Worm (Caenorhabditis elegans) whole organism, mixed stage, embryonic: Measurements from ENCODE around the gene lido-2.
A peak's percentile ranks its signal among the peaks of the same experiment; 100 is the strongest.
"Not testable (repeated sequence)": the region's sequence is repeated elsewhere in the genome, so short reads cannot be mapped to it uniquely, and the experiment has no call there.

Source experiments
- bed-3 ChIP-seq: fragments of 200-800 bp; sonication (Bioruptor generic); optimal IDR thresholded peaks from 3 replicates; lab custom pipeline; 2018; ENCODE audit warnings: mild to moderate bottlenecking, missing genetic modification characterization, moderate library complexity, missing compliant biosample characterization
- blmp-1 ChIP-seq: fragments of 150-350 bp; optimal IDR thresholded peaks from 2 replicates; lab custom pipeline; 2014; ENCODE audit warnings: missing biosample characterization, missing genetic modification characterization
- ceh-83 ChIP-seq: fragments of 200-800 bp; sonication (Bioruptor generic); optimal IDR thresholded peaks from 2 replicates; lab custom pipeline; 2018; ENCODE audit warnings: mild to moderate bottlenecking, missing genetic modification characterization, missing compliant biosample characterization
- ces-1 ChIP-seq: fragments of 150-350 bp; optimal IDR thresholded peaks from 2 replicates; lab custom pipeline; 2014; ENCODE audit warnings: missing biosample characterization, missing genetic modification reagents, missing genetic modification characterization
- cnd-1 ChIP-seq: fragments of 200-800 bp; sonication (Bioruptor generic); optimal IDR thresholded peaks from 2 replicates; lab custom pipeline; 2018; ENCODE audit warnings: mild to moderate bottlenecking, missing genetic modification characterization, missing compliant biosample characterization
- drap-1 ChIP-seq: fragments of 200-800 bp; sonication (Bioruptor generic); optimal IDR thresholded peaks from 3 replicates; lab custom pipeline; 2018; ENCODE audit warnings: mild to moderate bottlenecking, missing genetic modification characterization, missing compliant biosample characterization
- elt-1 ChIP-seq: sonication (generic microtip); optimal IDR thresholded peaks from 2 replicates; lab custom pipeline; 2017; ENCODE audit warnings: missing genetic modification characterization, mild to moderate bottlenecking, missing compliant biosample characterization, antibody characterized with exemption, moderate library complexity, borderline replicate concordance; ENCODE audit not compliant: insufficient read depth
- elt-3 ChIP-seq: fragments of 150-350 bp; optimal IDR thresholded peaks from 2 replicates; lab custom pipeline; 2014; ENCODE audit warnings: missing biosample characterization, missing genetic modification characterization
- ham-2 ChIP-seq: fragments of 200-800 bp; sonication (Bioruptor generic); optimal IDR thresholded peaks from 2 replicates; lab custom pipeline; 2018; ENCODE audit warnings: mild to moderate bottlenecking, missing genetic modification characterization, missing compliant biosample characterization
- hlh-1 ChIP-seq: fragments of 150-350 bp; optimal IDR thresholded peaks from 2 replicates; lab custom pipeline; 2014; ENCODE audit warnings: missing biosample characterization, missing genetic modification reagents, missing genetic modification characterization
- lin-13 ChIP-seq: fragments of 150-350 bp; optimal IDR thresholded peaks from 2 replicates; lab custom pipeline; 2014; ENCODE audit warnings: missing biosample characterization, missing genetic modification characterization
- lin-32 ChIP-seq: fragments of 200-800 bp; sonication (Bioruptor generic); optimal IDR thresholded peaks from 2 replicates; lab custom pipeline; 2018; ENCODE audit warnings: mild to moderate bottlenecking, missing genetic modification characterization, missing compliant biosample characterization
- lsy-2 ChIP-seq: fragments of 150-350 bp; optimal IDR thresholded peaks from 2 replicates; lab custom pipeline; 2014; ENCODE audit warnings: missing biosample characterization, missing genetic modification characterization
- mab-5 ChIP-seq: fragments of 150-350 bp; optimal IDR thresholded peaks from 2 replicates; lab custom pipeline; 2014; ENCODE audit warnings: missing biosample characterization, missing genetic modification characterization
- mep-1 ChIP-seq: fragments of 150-350 bp; optimal IDR thresholded peaks from 2 replicates; lab custom pipeline; 2017; ENCODE audit warnings: missing biosample characterization, missing genetic modification reagents, missing genetic modification characterization, inconsistent platforms
- mls-2 ChIP-seq: sonication (generic microtip); optimal IDR thresholded peaks from 2 replicates; lab custom pipeline; 2016; ENCODE audit warnings: mild to moderate bottlenecking, missing genetic modification characterization, moderate library complexity, missing compliant biosample characterization
- nhr-12 ChIP-seq: fragments of 150-350 bp; optimal IDR thresholded peaks from 2 replicates; lab custom pipeline; 2014; ENCODE audit warnings: missing biosample characterization, missing genetic modification characterization
- nhr-2 ChIP-seq: fragments of 150-350 bp; optimal IDR thresholded peaks from 2 replicates; lab custom pipeline; 2014; ENCODE audit warnings: missing biosample characterization, missing genetic modification characterization
- nhr-237 ChIP-seq: fragments of 150-350 bp; optimal IDR thresholded peaks from 2 replicates; lab custom pipeline; 2014; ENCODE audit warnings: missing biosample characterization, missing genetic modification characterization
- nhr-28 ChIP-seq: fragments of 150-350 bp; optimal IDR thresholded peaks from 2 replicates; lab custom pipeline; 2014; ENCODE audit warnings: missing biosample characterization, missing genetic modification characterization
- nhr-76 ChIP-seq: sonication (generic microtip); optimal IDR thresholded peaks from 2 replicates; lab custom pipeline; 2017; ENCODE audit warnings: missing biosample characterization, missing genetic modification characterization
- pha-4 ChIP-seq: fragments of 150-350 bp; optimal IDR thresholded peaks from 2 replicates; lab custom pipeline; 2018; ENCODE audit warnings: missing biosample characterization, missing genetic modification reagents, missing genetic modification characterization
- sem-2 ChIP-seq: fragments of 200-800 bp; sonication (Bioruptor generic); optimal IDR thresholded peaks from 2 replicates; lab custom pipeline; 2018; ENCODE audit warnings: mild to moderate bottlenecking, missing genetic modification characterization, missing compliant biosample characterization
- snpc-4 ChIP-seq: fragments of 150-350 bp; optimal IDR thresholded peaks from 2 replicates; lab custom pipeline; 2014; ENCODE audit warnings: missing biosample characterization, missing genetic modification characterization
- sptf-1 ChIP-seq: sonication (generic microtip); optimal IDR thresholded peaks from 2 replicates; lab custom pipeline; 2017; ENCODE audit warnings: mild to moderate bottlenecking, missing genetic modification characterization, moderate library complexity, missing compliant biosample characterization
- tbx-8 ChIP-seq: fragments of 200-800 bp; sonication (Bioruptor generic); optimal IDR thresholded peaks from 2 replicates; lab custom pipeline; 2018; ENCODE audit warnings: mild to moderate bottlenecking, missing genetic modification characterization, moderate library complexity, missing compliant biosample characterization
- unc-120 ChIP-seq: sonication (generic microtip); optimal IDR thresholded peaks from 2 replicates; lab custom pipeline; 2017; ENCODE audit warnings: missing genetic modification characterization, missing compliant biosample characterization; ENCODE audit not compliant: poor library complexity, severe bottlenecking
- unc-39 ChIP-seq: fragments of 150-350 bp; optimal IDR thresholded peaks from 2 replicates; lab custom pipeline; 2014; ENCODE audit warnings: missing biosample characterization, missing genetic modification characterization
- zip-8 ChIP-seq: fragments of 150-350 bp; optimal IDR thresholded peaks from 2 replicates; lab custom pipeline; 2014; ENCODE audit warnings: missing biosample characterization, missing genetic modification characterization
- ztf-11 ChIP-seq: fragments of 150-350 bp; optimal IDR thresholded peaks from 2 replicates; lab custom pipeline; 2014; ENCODE audit warnings: missing biosample characterization, missing genetic modification characterization

Gene lido-2

DNA sequence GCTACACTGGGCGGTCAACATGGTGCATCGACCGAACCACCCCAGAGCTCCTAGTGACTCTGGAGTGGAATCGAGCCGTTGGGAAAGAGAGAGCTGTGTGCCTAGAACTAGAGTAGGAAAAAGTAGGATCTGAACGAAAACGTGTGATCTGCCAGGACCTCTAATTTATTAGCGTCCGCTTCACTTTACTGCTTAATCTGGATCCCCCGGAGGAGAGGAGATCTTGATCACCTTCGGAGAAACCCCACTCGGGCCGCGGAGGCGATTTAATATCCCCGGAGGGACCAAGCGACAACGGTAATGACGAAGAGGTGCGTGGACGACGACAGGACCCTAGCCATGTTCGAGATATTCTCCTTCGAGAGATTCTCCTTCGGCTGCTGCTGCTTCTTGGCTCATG, 16.8 kb upstream of the lido-2 start, which contains the start of gene K09E3.2:
Gene K09E3.2 (plus strand): TSS at position 301 of the 400 bp plus-strand sequence.
- not testable (repeated sequence) for TF ChIP-seq sem-2 (GFP tag; lab: Kevin White, UChicago); mls-2 (tag; lab: Kevin White, UChicago); mab-5 (tag; lab: Kevin White, UChicago)

DNA sequence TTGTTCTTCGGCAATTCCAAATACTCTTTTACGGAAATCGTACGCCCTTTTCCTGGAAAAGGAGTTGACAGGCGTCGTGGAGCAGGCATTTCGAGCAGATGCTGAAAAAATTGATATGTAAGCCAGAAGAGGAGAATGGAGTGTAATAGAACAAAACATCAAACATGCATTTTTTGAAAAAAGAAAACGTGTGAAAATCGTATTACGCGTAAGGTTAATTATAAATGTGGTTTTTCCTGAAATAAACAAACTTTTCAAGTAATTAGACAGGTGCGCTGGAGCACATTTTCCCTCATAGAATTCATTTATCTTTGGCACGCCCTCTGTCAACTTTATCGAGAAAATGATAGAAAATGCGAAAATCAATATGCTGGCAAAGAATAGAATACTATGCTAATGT, 14.5 kb upstream of the lido-2 start, which contains the start of gene lido-6:
Gene lido-6 (minus strand): TSS at position 101 of the 400 bp plus-strand sequence.
- no peak for TF ChIP-seq blmp-1 (tag; lab: Kevin White, UChicago)
- no peak for TF ChIP-seq nhr-12 (tag; lab: Kevin White, UChicago)
- TF ChIP-seq nhr-76 (tag; lab: Kevin White, UChicago), result no peak
- TF ChIP-seq elt-3 (tag; lab: Kevin White, UChicago), result no peak
- TF ChIP-seq nhr-237 (tag; lab: Kevin White, UChicago), result no peak
- TF ChIP-seq ces-1 (GFP tag; lab: Kevin White, UChicago), result no peak
- no peak for TF ChIP-seq tbx-8 (GFP tag; lab: Kevin White, UChicago)
- no peak for TF ChIP-seq sptf-1 (tag; lab: Kevin White, UChicago)
- no peak for TF ChIP-seq nhr-28 (tag; lab: Kevin White, UChicago)
- TF ChIP-seq lin-13 (tag; lab: Kevin White, UChicago), result no peak
- TF ChIP-seq bed-3 (GFP tag; lab: Kevin White, UChicago), result no peak
- no peak for TF ChIP-seq ztf-11
- no peak for TF ChIP-seq unc-39 (tag; lab: Kevin White, UChicago)
- TF ChIP-seq pha-4 (tag; lab: Kevin White, UChicago), result no peak
- no peak for TF ChIP-seq hlh-1 (tag; lab: Kevin White, UChicago)
- no peak for TF ChIP-seq ham-2 (GFP tag; lab: Kevin White, UChicago)
- TF ChIP-seq sem-2 (GFP tag; lab: Kevin White, UChicago), result no peak
- TF ChIP-seq zip-8 (tag; lab: Kevin White, UChicago), result no peak
- TF ChIP-seq mls-2 (tag; lab: Kevin White, UChicago), result no peak
- no peak for TF ChIP-seq snpc-4 (tag; lab: Kevin White, UChicago)

DNA sequence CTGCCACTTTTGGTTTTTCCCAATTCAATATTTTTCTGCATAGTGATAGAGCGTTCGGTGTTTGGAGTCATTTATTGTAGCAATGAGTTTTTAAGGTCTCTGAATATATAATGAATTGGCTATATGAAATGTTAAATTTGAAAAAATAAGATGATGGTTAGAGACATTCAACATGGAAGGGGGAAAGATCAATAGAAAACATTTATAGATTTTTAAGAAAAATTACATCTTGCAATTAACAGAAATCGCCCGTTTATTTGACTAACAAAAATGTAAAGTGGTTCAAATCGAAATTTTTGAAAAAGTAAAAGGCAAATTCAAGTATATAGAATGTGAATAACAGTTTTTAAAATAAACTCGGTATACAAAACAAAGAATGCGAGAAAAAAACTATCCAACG, 10.0 kb upstream of the lido-2 start, which contains the start of gene lido-5:
Gene lido-5 (minus strand): TSS at position 101 of the 400 bp plus-strand sequence.
- no peak for TF ChIP-seq elt-3 (tag; lab: Kevin White, UChicago)
- TF ChIP-seq lin-32 (GFP tag; lab: Kevin White, UChicago), result no peak
- TF ChIP-seq nhr-237 (tag; lab: Kevin White, UChicago), result no peak
- no peak for TF ChIP-seq lin-13 (tag; lab: Kevin White, UChicago)
- no peak for TF ChIP-seq lsy-2 (tag; lab: Kevin White, UChicago)
- no peak for TF ChIP-seq ceh-83 (GFP tag; lab: Kevin White, UChicago)
- TF ChIP-seq, all 35 proteins: peak for 0

DNA sequence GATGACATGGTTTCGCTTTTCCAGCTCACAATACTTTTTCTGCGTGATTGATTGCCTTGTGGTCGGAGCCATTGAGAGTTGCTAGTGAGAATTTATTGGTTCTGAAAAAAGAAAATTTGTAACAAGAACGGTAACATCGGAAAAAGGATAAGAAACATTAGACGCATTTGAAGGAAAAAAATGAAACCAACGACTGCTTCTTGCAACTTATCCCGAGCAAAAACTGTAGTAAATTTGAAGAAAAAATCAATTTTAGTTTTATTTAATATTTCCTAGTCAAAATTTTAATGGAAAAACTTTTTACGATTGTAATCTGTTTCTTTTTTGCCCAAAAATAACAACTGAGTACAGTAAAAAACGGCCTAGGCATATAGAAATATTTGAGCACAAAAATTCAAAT, 7.1 kb upstream of the lido-2 start, which contains the start of gene lido-4:
Gene lido-4 (minus strand): TSS at position 101 of the 400 bp plus-strand sequence.
- TF ChIP-seq blmp-1 (tag; lab: Kevin White, UChicago), result no peak
- no peak for TF ChIP-seq nhr-2 (tag; lab: Kevin White, UChicago)
- no peak for TF ChIP-seq ztf-11
- no peak for TF ChIP-seq nhr-76 (tag; lab: Kevin White, UChicago)
- TF ChIP-seq mab-5 (tag; lab: Kevin White, UChicago), result no peak
- TF ChIP-seq mep-1 (tag; lab: Kevin White, UChicago), result no peak
- TF ChIP-seq unc-120 (tag; lab: Kevin White, UChicago), result no peak
- TF ChIP-seq lin-32 (GFP tag; lab: Kevin White, UChicago), result no peak
- TF ChIP-seq mls-2 (tag; lab: Kevin White, UChicago), result no peak
- TF ChIP-seq pha-4 (tag; lab: Kevin White, UChicago), result no peak
- TF ChIP-seq nhr-12 (tag; lab: Kevin White, UChicago), result no peak
- TF ChIP-seq drap-1, result no peak
- no peak for TF ChIP-seq sem-2 (GFP tag; lab: Kevin White, UChicago)
- TF ChIP-seq cnd-1 (tag; lab: Kevin White, UChicago), result no peak

DNA sequence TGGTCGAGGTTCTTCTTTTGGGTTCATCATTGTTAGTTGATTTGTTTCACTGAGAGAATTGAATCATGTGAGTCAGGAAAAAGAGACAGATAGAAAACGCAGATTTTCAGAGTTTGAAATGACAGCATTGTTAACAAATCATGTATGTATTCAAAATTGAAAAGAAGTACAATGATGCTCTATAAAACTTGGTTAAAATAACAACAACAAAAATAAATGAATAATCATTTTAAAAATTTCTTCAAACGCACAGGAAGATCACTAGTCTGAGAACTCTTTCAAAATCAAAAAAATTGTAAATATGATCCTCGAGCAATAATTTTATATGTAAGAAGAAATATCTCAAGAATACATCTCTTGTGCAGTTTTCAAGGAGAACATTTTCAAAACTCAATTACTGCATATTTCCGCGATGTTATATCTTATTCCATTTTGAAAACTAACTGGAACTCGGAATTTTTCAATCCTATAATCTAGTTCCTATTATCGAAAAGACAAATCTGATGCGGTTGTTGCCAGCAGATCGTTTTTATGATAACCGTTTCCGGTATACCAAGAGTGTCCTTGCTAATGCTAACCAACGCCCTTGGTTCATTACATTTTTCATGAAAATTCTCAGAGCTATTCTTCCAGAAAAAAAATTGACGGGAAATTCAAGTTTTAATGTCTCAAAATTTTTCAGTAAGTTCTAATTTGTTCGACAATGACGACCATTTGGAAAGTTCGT, 3.9 kb downstream of the lido-2 start, which contains the start of gene lido-1:
Gene lido-1 (minus strand): TSS at position 51 of the 727 bp plus-strand sequence.
- TF ChIP-seq drap-1, result no peak
- peak; percentile 26 for TF ChIP-seq elt-1
- TF ChIP-seq sem-2 (GFP tag; lab: Kevin White, UChicago), result no peak
- TF ChIP-seq lin-32 (GFP tag; lab: Kevin White, UChicago), result no peak
